Fruit fly (Drosophila melanogaster) whole organism, embryonic: ENCODE results near the gene Cpr65Az.

Source experiments
- CG16779 ChIP-seq: fragments of 200-800 bp; sonication (Bioruptor generic); IDR thresholded peaks from 2 replicates; pipeline ENCODE4 v1.3.6; 2022; ENCODE audit warnings: missing biosample characterization, missing genetic modification characterization
- CG9437 ChIP-seq: fragments of 200-800 bp; sonication (Bioruptor generic); optimal IDR thresholded peaks from 2 replicates; lab custom pipeline; 2018; ENCODE audit warnings: missing biosample characterization, mild to moderate bottlenecking, missing genetic modification characterization
- Fer3 ChIP-seq: fragments of 200-800 bp; sonication (Bioruptor generic); optimal IDR thresholded peaks from 2 replicates; lab custom pipeline; 2018; ENCODE audit warnings: missing biosample characterization, mild to moderate bottlenecking, missing genetic modification characterization, moderate library complexity
- Pdp1 ChIP-seq, 2 experiments: fragments of 200-800 bp; sonication (Bioruptor generic); optimal IDR thresholded peaks; 3 replicates each; lab custom pipeline; 2016; ENCODE audit warnings: missing biosample characterization in 2 of 2, missing genetic modification characterization in 2 of 2, mild to moderate bottlenecking in 1 of 2, moderate library complexity in 1 of 2
- Poxn ChIP-seq: fragments of 200-800 bp; sonication (Bioruptor generic); IDR thresholded peaks from 2 replicates; pipeline ENCODE4 v1.3.6; 2022; ENCODE audit warnings: missing biosample characterization, missing genetic modification characterization
- abd-A ChIP-seq: fragments of 200-800 bp; sonication (Bioruptor generic); optimal IDR thresholded peaks from 3 replicates; lab custom pipeline; 2019; ENCODE audit warnings: missing biosample characterization, mild to moderate bottlenecking, missing genetic modification characterization, moderate library complexity
- bbx ChIP-seq: fragments of 200-800 bp; sonication (Bioruptor generic); IDR thresholded peaks from 2 replicates; pipeline ENCODE4 v1.3.6; 2022; ENCODE audit warnings: missing biosample characterization, missing genetic modification characterization; ENCODE audit not compliant: partially characterized antibody
- ewg ChIP-seq: fragments of 200-800 bp; sonication (Bioruptor generic); optimal IDR thresholded peaks from 3 replicates; lab custom pipeline; 2017; ENCODE audit warnings: mild to moderate bottlenecking, missing biosample characterization, missing genetic modification reagents, missing genetic modification characterization
- gcm2 ChIP-seq: fragments of 200-800 bp; sonication (Bioruptor generic); optimal IDR thresholded peaks from 2 replicates; lab custom pipeline; 2016; ENCODE audit warnings: missing biosample characterization, missing genetic modification characterization
- kay ChIP-seq: fragments of 200-800 bp; sonication (Bioruptor generic); optimal IDR thresholded peaks from 2 replicates; lab custom pipeline; 2016; ENCODE audit warnings: missing biosample characterization, missing genetic modification characterization
- nmo ChIP-seq: fragments of 200-800 bp; sonication (Bioruptor generic); optimal IDR thresholded peaks from 2 replicates; lab custom pipeline; 2018; ENCODE audit warnings: missing biosample characterization, mild to moderate bottlenecking, missing genetic modification characterization, moderate library complexity
- toy ChIP-seq: fragments of 200-800 bp; sonication (Bioruptor generic); IDR thresholded peaks from 2 replicates; pipeline ENCODE4 v1.3.6; 2022; ENCODE audit warnings: missing biosample characterization, missing genetic modification characterization

DNA sequence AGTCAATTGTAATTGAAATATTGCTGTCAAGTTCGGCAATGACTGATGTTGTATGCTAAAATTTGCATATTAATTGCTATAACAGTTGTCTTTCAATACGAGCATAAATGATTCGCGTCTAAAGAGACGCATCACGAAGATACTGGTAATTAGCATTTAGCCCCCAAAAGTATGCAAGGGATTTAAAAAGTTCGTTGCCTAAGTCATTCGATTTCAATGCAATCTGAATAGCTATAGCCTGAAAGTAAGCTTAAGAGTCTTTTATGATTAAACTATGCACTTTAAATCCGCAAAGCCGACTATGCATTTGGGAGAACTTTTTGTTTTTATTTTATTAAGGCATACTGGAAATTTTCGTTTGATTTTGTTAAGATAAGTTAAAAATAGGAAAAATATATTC, 31.0 kb upstream of the Cpr65Az start:
- TF ChIP-seq kay (GFP tag; lab: Kevin White, UChicago) = no peak
- TF ChIP-seq Pdp1 (GFP tag; optimal IDR thresholded peaks at IDR 0.05; lab: Kevin White, UChicago) = no peak
- no peak for TF ChIP-seq bbx (GFP tag; lab: Robert Waterston, UW)
- TF ChIP-seq CG9437 = no peak
- TF ChIP-seq gcm2 (GFP tag; lab: Kevin White, UChicago) = no peak
- TF ChIP-seq CG16779 (GFP tag; lab: Robert Waterston, UW) = no peak
- no peak for TF ChIP-seq Fer3 (tag; lab: Kevin White, UChicago)
- TF ChIP-seq ewg (GFP tag; lab: Kevin White, UChicago) = no peak
- TF ChIP-seq nmo = no peak
- TF ChIP-seq toy (GFP tag; lab: Robert Waterston, UW) = no peak
- no peak for TF ChIP-seq abd-A (tag; lab: Kevin White, UChicago)
- TF ChIP-seq Poxn = no peak
